Fruit fly (Drosophila melanogaster): Measurements from ENCODE around the gene Ptp61F.
A peak's percentile ranks its signal among the peaks of the same experiment; 100 is the strongest.

Gene Ptp61F

dm6 chr3L:1307005-1307632, 167.9 kb downstream of the Ptp61F start, which contains the start of the genes Ctr9 and Nt5a (continued):
- TF ChIP-seq chif (GFP tag; optimal IDR thresholded peaks at IDR 0.05) (peak in 1 of 2 experiments; percentile 36), CG11723 (GFP tag; optimal IDR thresholded peaks at IDR 0.05) (no peak), repo (GFP tag; optimal IDR thresholded peaks at IDR 0.05) (peak; percentile 40), CG7786 (GFP tag; optimal IDR thresholded peaks at IDR 0.05) (peak; percentile 52), NK7.1 (GFP tag; optimal IDR thresholded peaks at IDR 0.05) (peak; percentile 28), CG12744 (GFP tag; optimal IDR thresholded peaks at IDR 0.05) (peak; percentile 61), crp (GFP tag; optimal IDR thresholded peaks at IDR 0.05) (peak in 1 of 2 experiments; percentile 79), pb (GFP tag; optimal IDR thresholded peaks at IDR 0.05) (peak; percentile 5), Gsc (GFP tag; IDR thresholded peaks at IDR 0.05) (no peak), klu (GFP tag; IDR thresholded peaks at IDR 0.05) (no peak), Hr39 (optimal IDR thresholded peaks at IDR 0.05) (no peak), CG33557 (GFP tag; optimal IDR thresholded peaks at IDR 0.05) (peak; percentile 19), tap (tag; optimal IDR thresholded peaks at IDR 0.05) (no peak), D19B (GFP tag; optimal IDR thresholded peaks at IDR 0.05) (no peak), nom (GFP tag; optimal IDR thresholded peaks at IDR 0.05) (no peak), CG11398 (GFP tag; optimal IDR thresholded peaks at IDR 0.05) (peak; percentile 45), Bdp1 (GFP tag; optimal IDR thresholded peaks at IDR 0.05) (no peak), dan (GFP tag; IDR thresholded peaks at IDR 0.05) (no peak), gsb (GFP tag; IDR thresholded peaks at IDR 0.05) (no peak), HLHmδ (GFP tag; optimal IDR thresholded peaks at IDR 0.05) (no peak), CHES-1-like (GFP tag; optimal IDR thresholded peaks at IDR 0.05) (peak; percentile 56), CG4424 (GFP tag; optimal IDR thresholded peaks at IDR 0.05) (peak; percentile 5), CG7372 (GFP tag; IDR thresholded peaks at IDR 0.05) (no peak; the same call in 1 of the 2 replicates), amos (GFP tag; IDR thresholded peaks at IDR 0.05; ENCODE audit: partially characterized antibody) (peak; percentile 81), so (GFP tag; IDR thresholded peaks at IDR 0.05) (no peak), Med (GFP tag) (peak; percentile 96), Ptx1 (GFP tag; IDR thresholded peaks at IDR 0.05) (0 out of 2 replicates have a peak, but pooled peaks have one; percentile 41), prd (optimal IDR thresholded peaks at IDR 0.05) (no peak), prd (GFP tag; IDR thresholded peaks at IDR 0.05) (peak; percentile 45; the same call in 2 of the 3 replicates), grn (GFP tag; optimal IDR thresholded peaks at IDR 0.05) (peak; percentile 41), CG2678 (tag; optimal IDR thresholded peaks at IDR 0.05) (no peak), dysf (GFP tag; IDR thresholded peaks at IDR 0.05) (peak; percentile 40; the same call in 2 of the 3 replicates), CG4707 (GFP tag; optimal IDR thresholded peaks at IDR 0.05) (no peak), Dp (GFP tag; optimal IDR thresholded peaks at IDR 0.05) (peak; percentile 55), CG8388 (GFP tag; optimal IDR thresholded peaks at IDR 0.05) (peak; percentile 27), Chrac-16 (GFP tag; optimal IDR thresholded peaks at IDR 0.05) (peak; percentile 59), gsb-n (tag; optimal IDR thresholded peaks at IDR 0.05) (no peak), NfI (GFP tag; optimal IDR thresholded peaks at IDR 0.05) (peak; percentile 66), onecut (GFP tag; IDR thresholded peaks at IDR 0.05) (no peak), CG12769 (tag; optimal IDR thresholded peaks at IDR 0.05) (peak; percentile 82), NC2α (GFP tag; optimal IDR thresholded peaks at IDR 0.05) (no peak), sens (GFP tag) (peak; percentile 93), CG4617 (GFP tag; optimal IDR thresholded peaks at IDR 0.05; ENCODE audit: borderline replicate concordance) (peak; percentile 98), CG11504 (tag; optimal IDR thresholded peaks at IDR 0.05) (no peak), nmo (GFP tag; optimal IDR thresholded peaks at IDR 0.05) (peak; percentile 67), CG10543 (GFP tag; optimal IDR thresholded peaks at IDR 0.05) (peak; percentile 76), lola (GFP tag; optimal IDR thresholded peaks at IDR 0.05) (peak in 1 of 3 experiments; percentile 16), Myb (GFP tag; optimal IDR thresholded peaks at IDR 0.05) (peak; percentile 72), D19A (tag; optimal IDR thresholded peaks at IDR 0.05) (no peak), wdn (GFP tag; IDR thresholded peaks at IDR 0.05) (no peak)

All from whole organism, embryonic.